Worm (Caenorhabditis elegans): ENCODE data around the gene unc-4.

ce11 chrII:9938877-9939276 is 38.7 kb upstream of the unc-4 start, which contains the start of the genes C05C10.7 and C05C10.5:
- TF ChIP-seq unc-39 (tag; optimal IDR thresholded peaks at IDR 0.05) = no peak
- TF ChIP-seq ztf-11 (tag; optimal IDR thresholded peaks at IDR 0.05) = no peak
- no peak for TF ChIP-seq mep-1 (tag; optimal IDR thresholded peaks at IDR 0.05)
- TF ChIP-seq elt-1 (tag; optimal IDR thresholded peaks at IDR 0.05; ENCODE audit: borderline replicate concordance, insufficient read depth) = no peak
- TF ChIP-seq pha-4 (tag; optimal IDR thresholded peaks at IDR 0.05) = no peak
- TF ChIP-seq unc-62 (GFP tag; optimal IDR thresholded peaks at IDR 0.05) = no peak
- no peak for TF ChIP-seq nhr-12 (tag; optimal IDR thresholded peaks at IDR 0.05)
- TF ChIP-seq bed-3 (GFP tag; optimal IDR thresholded peaks at IDR 0.05) = no peak
- no peak for TF ChIP-seq unc-120 (tag; optimal IDR thresholded peaks at IDR 0.05; ENCODE audit: poor library complexity, severe bottlenecking)
- no peak for TF ChIP-seq nhr-237 (tag; optimal IDR thresholded peaks at IDR 0.05)
- TF ChIP-seq ceh-39 (tag; optimal IDR thresholded peaks at IDR 0.05) = no peak

Data from whole organism, mixed stage, embryonic.